Fruit fly (Drosophila melanogaster): ENCODE measurements around the gene Set.

DNA sequence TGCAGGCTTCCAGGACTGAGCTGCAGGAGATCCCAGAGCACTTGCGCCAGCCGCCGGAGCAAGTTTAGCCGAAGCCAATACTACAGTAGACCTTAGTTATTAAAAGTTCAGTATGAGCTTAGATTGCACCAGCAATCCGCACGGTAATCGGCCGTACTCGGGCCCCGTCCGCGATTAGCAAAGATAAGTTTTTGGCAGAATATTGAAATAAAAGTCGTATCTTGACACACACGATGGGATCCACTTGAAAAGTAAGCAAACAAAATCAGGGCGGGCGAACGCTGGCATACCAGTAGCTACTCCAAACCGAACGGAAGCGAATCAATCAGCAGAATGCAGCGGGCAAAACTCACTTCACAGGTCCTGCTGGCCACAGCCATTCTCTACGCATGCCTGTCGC lies 33.1 kb upstream of the Set start, which contains the start of gene CG34316:
- TF ChIP-seq usp (GFP tag; optimal IDR thresholded peaks at IDR 0.05), result no peak
- no peak for TF ChIP-seq psq (optimal IDR thresholded peaks at IDR 0.05)

Data from whole organism.